Fruit fly (Drosophila melanogaster) whole organism, embryonic: Measurements from ENCODE around the gene CG3632.
A peak's percentile ranks its signal among the peaks of the same experiment; 100 is the strongest.

Experiments used
- Abd-B ChIP-seq: fragments of 200-800 bp; sonication (Bioruptor generic); optimal IDR thresholded peaks from 2 replicates; lab custom pipeline; 2018; ENCODE audit warnings: missing biosample characterization, mild to moderate bottlenecking, missing genetic modification characterization, moderate library complexity
- Atf3 ChIP-seq: fragments of 200-800 bp; sonication (Bioruptor generic); optimal IDR thresholded peaks from 3 replicates; lab custom pipeline; 2016; ENCODE audit warnings: missing biosample characterization, missing genetic modification characterization
- C15 ChIP-seq: fragments of 200-800 bp; sonication (Bioruptor generic); IDR thresholded peaks from 3 replicates; pipeline ENCODE4 v1.3.6; 2022; ENCODE audit warnings: missing biosample characterization, missing genetic modification characterization
- CG10209 ChIP-seq: fragments of 200-800 bp; sonication (Bioruptor generic); optimal IDR thresholded peaks from 3 replicates; lab custom pipeline; 2017; ENCODE audit warnings: missing biosample characterization, mild to moderate bottlenecking, missing genetic modification characterization, missing genetic modification reagents
- CG10959 ChIP-seq: fragments of 200-800 bp; sonication (Bioruptor generic); IDR thresholded peaks from 2 replicates; pipeline ENCODE4 v1.3.6; 2022; ENCODE audit warnings: missing biosample characterization, missing genetic modification characterization
- CG11456 ChIP-seq: fragments of 200-800 bp; sonication (Bioruptor generic); IDR thresholded peaks from 3 replicates; pipeline ENCODE4 v1.3.6; 2022; ENCODE audit warnings: missing biosample characterization, missing genetic modification characterization
- CG11723 ChIP-seq: fragments of 200-800 bp; sonication (Bioruptor generic); optimal IDR thresholded peaks from 2 replicates; lab custom pipeline; 2017; ENCODE audit warnings: missing biosample characterization, mild to moderate bottlenecking, missing genetic modification characterization
- CG14014 ChIP-seq: fragments of 200-800 bp; sonication (Bioruptor generic); IDR thresholded peaks from 2 replicates; pipeline ENCODE4 v1.3.6; 2022; ENCODE audit warnings: missing biosample characterization, missing genetic modification characterization
- CG18011 ChIP-seq: fragments of 200-800 bp; sonication (Bioruptor generic); optimal IDR thresholded peaks from 2 replicates; lab custom pipeline; 2017; ENCODE audit warnings: missing biosample characterization, missing genetic modification characterization, mild to moderate bottlenecking, moderate library complexity, missing genotype
- CG34376 ChIP-seq: fragments of 200-800 bp; sonication (Bioruptor generic); optimal IDR thresholded peaks from 2 replicates; lab custom pipeline; 2018; ENCODE audit warnings: missing biosample characterization, mild to moderate bottlenecking, missing genetic modification characterization
- CG4730 ChIP-seq: fragments of 200-800 bp; sonication (Bioruptor generic); IDR thresholded peaks from 2 replicates; pipeline ENCODE4 v1.3.6; 2022; ENCODE audit warnings: missing biosample characterization, missing genetic modification characterization
- CG5180 ChIP-seq: fragments of 200-800 bp; sonication (Bioruptor generic); optimal IDR thresholded peaks from 3 replicates; lab custom pipeline; 2017; ENCODE audit warnings: missing biosample characterization, missing genetic modification characterization, mild to moderate bottlenecking, moderate library complexity, missing genetic modification reagents
- CG5245 ChIP-seq: fragments of 200-800 bp; sonication (Bioruptor generic); optimal IDR thresholded peaks from 3 replicates; lab custom pipeline; 2016; ENCODE audit warnings: missing biosample characterization, missing genetic modification characterization
- CG6175 ChIP-seq: fragments of 200-800 bp; sonication (Bioruptor generic); IDR thresholded peaks from 3 replicates; pipeline ENCODE4 v1.3.6; 2022; ENCODE audit warnings: missing biosample characterization, missing genetic modification characterization
- CG7745 ChIP-seq: fragments of 200-800 bp; sonication (Bioruptor generic); optimal IDR thresholded peaks from 2 replicates; lab custom pipeline; 2018; ENCODE audit warnings: missing biosample characterization, mild to moderate bottlenecking, missing genetic modification characterization, moderate library complexity
- CG8290 ChIP-seq, 3 experiments: fragments of 200-800 bp; sonication (Bioruptor generic); optimal IDR thresholded peaks; 2 replicates each; lab custom pipeline; 2016 to 2019; ENCODE audit warnings: missing biosample characterization in 3 of 3, missing genetic modification characterization in 3 of 3, mild to moderate bottlenecking in 2 of 3, moderate library complexity in 1 of 3
- CHES-1-like ChIP-seq: fragments of 200-800 bp; sonication (Bioruptor generic); optimal IDR thresholded peaks from 2 replicates; lab custom pipeline; 2016; ENCODE audit warnings: missing biosample characterization, missing genetic modification characterization
- Deaf1 ChIP-seq: fragments of 200-800 bp; optimal IDR thresholded peaks from 3 replicates; lab custom pipeline; 2019; ENCODE audit warnings: missing biosample characterization, mild to moderate bottlenecking, missing genetic modification characterization, moderate library complexity
- Dref ChIP-seq: fragments of 200-800 bp; sonication (Bioruptor generic); IDR thresholded peaks from 2 replicates; pipeline ENCODE4 v1.3.6; 2022; ENCODE audit warnings: missing biosample characterization, missing genetic modification characterization
- Fer2 ChIP-seq: fragments of 200-800 bp; sonication (Bioruptor generic); optimal IDR thresholded peaks from 2 replicates; lab custom pipeline; 2018; ENCODE audit warnings: missing biosample characterization, mild to moderate bottlenecking, missing genetic modification characterization, moderate library complexity
- HLH4C ChIP-seq: fragments of 200-800 bp; sonication (Bioruptor generic); IDR thresholded peaks from 3 replicates; pipeline ENCODE4 v1.3.6; 2022; ENCODE audit warnings: missing biosample characterization, missing genetic modification characterization; ENCODE audit not compliant: partially characterized antibody
- HmgD ChIP-seq: fragments of 200-800 bp; sonication (Bioruptor generic); optimal IDR thresholded peaks from 3 replicates; lab custom pipeline; 2016; ENCODE audit warnings: missing biosample characterization, missing genetic modification characterization
- Hr39 ChIP-seq: fragments of >200 bp; optimal IDR thresholded peaks from 2 replicates; lab custom pipeline; 2017
- Hr51 ChIP-seq, 2 experiments: fragments of 200-800 bp; sonication (Bioruptor generic); optimal IDR thresholded peaks; 2 replicates in 1 of 2; 3 replicates in 1 of 2; lab custom pipeline; 2016 to 2018; ENCODE audit warnings: missing biosample characterization in 2 of 2, missing genetic modification characterization in 2 of 2, mild to moderate bottlenecking in 1 of 2, moderate library complexity in 1 of 2
- MBD-R2 ChIP-seq: fragments of 200-800 bp; sonication (Bioruptor generic); IDR thresholded peaks from 2 replicates; pipeline ENCODE4 v1.3.6; 2022; ENCODE audit warnings: missing biosample characterization, missing genetic modification characterization
- MESR4 ChIP-seq: fragments of 200-800 bp; sonication (Bioruptor generic); optimal IDR thresholded peaks from 2 replicates; lab custom pipeline; 2018; ENCODE audit warnings: missing biosample characterization, mild to moderate bottlenecking, missing genetic modification characterization, moderate library complexity
- Oaz ChIP-seq: fragments of 200-800 bp; sonication (Bioruptor generic); IDR thresholded peaks from 2 replicates; pipeline ENCODE4 v1.3.6; 2022; ENCODE audit warnings: missing biosample characterization, missing genetic modification characterization
- Opbp ChIP-seq: fragments of 200-800 bp; sonication (Bioruptor generic); IDR thresholded peaks from 3 replicates; pipeline ENCODE4 v1.3.6; 2022; ENCODE audit warnings: missing biosample characterization, missing genetic modification characterization; ENCODE audit not compliant: partially characterized antibody
- Rfx ChIP-seq: fragments of 200-800 bp; sonication (Bioruptor generic); IDR thresholded peaks from 2 replicates; pipeline ENCODE4 v1.3.6; 2022; ENCODE audit warnings: missing biosample characterization, missing genetic modification characterization
- Sry-β ChIP-seq: fragments of 200-800 bp; sonication (Bioruptor generic); optimal IDR thresholded peaks from 2 replicates; lab custom pipeline; 2018; ENCODE audit warnings: missing biosample characterization, mild to moderate bottlenecking, missing genetic modification characterization, moderate library complexity
- Trl ChIP-seq, 3 experiments: fragments of >200 bp in 2 of 3; fragments of 200-800 bp in 1 of 3; sonication (Bioruptor generic) in 1 of 3; optimal IDR thresholded peaks; 2 replicates in 1 of 3; 3 replicates in 2 of 3; lab custom pipeline; 2016 to 2017; ENCODE audit warnings: missing biosample characterization in 1 of 3, missing genetic modification characterization in 1 of 3
- caup ChIP-seq: fragments of 200-800 bp; sonication (Bioruptor generic); optimal IDR thresholded peaks from 3 replicates; lab custom pipeline; 2017; ENCODE audit warnings: missing biosample characterization, mild to moderate bottlenecking, missing genetic modification characterization, moderate library complexity; ENCODE audit not compliant: severe bottlenecking
- chif ChIP-seq, 2 experiments: fragments of 200-800 bp; sonication (Bioruptor generic); optimal IDR thresholded peaks; 3 replicates each; lab custom pipeline; 2016; ENCODE audit warnings: missing biosample characterization in 2 of 2, missing genetic modification characterization in 2 of 2
- chinmo ChIP-seq: fragments of 200-800 bp; sonication (Bioruptor generic); IDR thresholded peaks from 4 replicates; pipeline ENCODE4 v1.3.6; 2022; ENCODE audit warnings: missing biosample characterization, missing genetic modification characterization; ENCODE audit not compliant: partially characterized antibody
- dmrt11E ChIP-seq: fragments of 200-800 bp; sonication (Bioruptor generic); optimal IDR thresholded peaks from 3 replicates; lab custom pipeline; 2018; ENCODE audit warnings: missing biosample characterization, mild to moderate bottlenecking, missing genetic modification characterization, moderate library complexity
- fd64A ChIP-seq: fragments of 200-800 bp; sonication (Bioruptor generic); optimal IDR thresholded peaks from 3 replicates; lab custom pipeline; 2018; ENCODE audit warnings: missing biosample characterization, mild to moderate bottlenecking, missing genetic modification characterization
- fu2 ChIP-seq: fragments of 200-800 bp; sonication (Bioruptor generic); optimal IDR thresholded peaks from 2 replicates; lab custom pipeline; 2016; ENCODE audit warnings: missing biosample characterization, missing genetic modification characterization
- gce ChIP-seq: fragments of 200-800 bp; sonication (Bioruptor generic); IDR thresholded peaks from 3 replicates; pipeline ENCODE4 v1.3.6; 2022; ENCODE audit warnings: missing biosample characterization, missing genetic modification characterization
- insv ChIP-seq, 2 experiments: fragments of 200-800 bp; sonication (Bioruptor generic); optimal IDR thresholded peaks; 3 replicates each; lab custom pipeline; 2016 to 2018; ENCODE audit warnings: missing biosample characterization in 2 of 2, missing genetic modification characterization in 2 of 2
- lab ChIP-seq: fragments of 200-800 bp; sonication (Bioruptor generic); optimal IDR thresholded peaks from 3 replicates; lab custom pipeline; 2017; ENCODE audit warnings: missing biosample characterization, missing genetic modification characterization, mild to moderate bottlenecking, moderate library complexity, missing genetic modification reagents
- mld ChIP-seq: fragments of 200-800 bp; sonication (Bioruptor generic); IDR thresholded peaks from 3 replicates; pipeline ENCODE4 v1.3.6; 2022; ENCODE audit warnings: missing biosample characterization, missing genetic modification characterization; ENCODE audit not compliant: partially characterized antibody
- nerfin-1 ChIP-seq: fragments of 200-800 bp; sonication (Bioruptor generic); optimal IDR thresholded peaks from 3 replicates; lab custom pipeline; 2019; ENCODE audit warnings: missing biosample characterization, mild to moderate bottlenecking, missing genetic modification characterization, moderate library complexity
- pfk ChIP-seq: fragments of 200-800 bp; sonication (Bioruptor generic); optimal IDR thresholded peaks from 2 replicates; lab custom pipeline; 2018; ENCODE audit warnings: missing biosample characterization, mild to moderate bottlenecking, missing genetic modification characterization, moderate library complexity
- row ChIP-seq: fragments of 200-800 bp; sonication (Bioruptor generic); IDR thresholded peaks from 3 replicates; pipeline ENCODE4 v1.3.6; 2022; ENCODE audit warnings: missing biosample characterization, missing genetic modification characterization
- sob ChIP-seq: fragments of 200-800 bp; sonication (Bioruptor generic); IDR thresholded peaks from 2 replicates; pipeline ENCODE4 v1.3.6; 2022; ENCODE audit warnings: missing biosample characterization, missing genetic modification characterization
- sqz ChIP-seq: fragments of 200-800 bp; sonication (Bioruptor generic); optimal IDR thresholded peaks from 3 replicates; lab custom pipeline; 2018; ENCODE audit warnings: missing biosample characterization, mild to moderate bottlenecking, missing genetic modification characterization
- tgo ChIP-seq: fragments of 200-800 bp; sonication (Bioruptor generic); IDR thresholded peaks from 3 replicates; pipeline ENCODE4 v1.3.6; 2022; ENCODE audit warnings: missing biosample characterization, missing genetic modification characterization
- z ChIP-seq: fragments of 200-800 bp; sonication (Bioruptor generic); IDR thresholded peaks from 3 replicates; pipeline ENCODE4 v1.3.6; 2022; ENCODE audit warnings: missing biosample characterization, missing genetic modification characterization

CG3632 gene

dm6 chrX:16308310-16308918 is 11.9 kb downstream of the CG3632 start, which contains the start of gene Had1 (continued):
- peak; percentile 43; the same call in 1 of the 2 replicates for TF ChIP-seq Rfx (GFP tag; lab: Robert Waterston, UW)
- TF ChIP-seq Hr51 (GFP tag; optimal IDR thresholded peaks at IDR 0.05; lab: Kevin White, UChicago) = no peak
- TF ChIP-seq Atf3 (GFP tag; lab: Kevin White, UChicago) = no peak
- TF ChIP-seq CG7745 (tag; lab: Kevin White, UChicago) = no peak
- TF ChIP-seq gce (GFP tag; lab: Robert Waterston, UW) = no peak
- 0 out of 3 replicates have a peak, but pooled peaks have one; percentile 34 for TF ChIP-seq HLH4C (GFP tag; lab: Robert Waterston, UW)
- no peak for TF ChIP-seq z (GFP tag; lab: Robert Waterston, UW)
- no peak for TF ChIP-seq CG11723 (GFP tag; lab: Kevin White, UChicago)
- TF ChIP-seq CG34376 (GFP tag; lab: Kevin White, UChicago) = peak; percentile 81
- TF ChIP-seq fd64A (GFP tag; lab: Kevin White, UChicago) = no peak
- peak; percentile 71 for TF ChIP-seq Deaf1 (tag; lab: Kevin White, UChicago)
- no peak for TF ChIP-seq CG10959 (GFP tag; lab: Robert Waterston, UW)
- no peak for TF ChIP-seq CG5245 (GFP tag; lab: Kevin White, UChicago)
- no peak for TF ChIP-seq Oaz
- TF ChIP-seq caup (GFP tag; lab: Kevin White, UChicago) = no peak
- TF ChIP-seq C15 (GFP tag; lab: Robert Waterston, UW) = no peak
- TF ChIP-seq CHES-1-like = no peak
- 0 out of 3 replicates have a peak, but pooled peaks have one; percentile 5 for TF ChIP-seq Opbp
- no peak for TF ChIP-seq nerfin-1 (tag; lab: Kevin White, UChicago)
- no peak for TF ChIP-seq dmrt11E
- TF ChIP-seq row (GFP tag; lab: Robert Waterston, UW) = peak; percentile 34; the same call in 2 of the 3 replicates
- TF ChIP-seq CG18011 (GFP tag; lab: Kevin White, UChicago) = no peak
- TF ChIP-seq CG14014 = no peak
- TF ChIP-seq pfk (GFP tag; lab: Kevin White, UChicago) = no peak
- TF ChIP-seq Hr39 (lab: Kevin White, UChicago) = no peak
- no peak for TF ChIP-seq insv (GFP tag; optimal IDR thresholded peaks at IDR 0.05; lab: Kevin White, UChicago)
- TF ChIP-seq fu2 (GFP tag; lab: Kevin White, UChicago) = no peak
- TF ChIP-seq Sry-β (GFP tag; lab: Kevin White, UChicago) = no peak
- TF ChIP-seq CG10209 (GFP tag; lab: Kevin White, UChicago) = no peak
- no peak for TF ChIP-seq CG5180
- TF ChIP-seq CG11456 (GFP tag; lab: Robert Waterston, UW) = no peak
- TF ChIP-seq CG6175 = no peak
- TF ChIP-seq Dref (GFP tag; lab: Robert Waterston, UW) = no peak
- peak; percentile 3 for TF ChIP-seq MESR4 (GFP tag; lab: Kevin White, UChicago)
- no peak for TF ChIP-seq lab (GFP tag; lab: Kevin White, UChicago)
- no peak for TF ChIP-seq sob (GFP tag; lab: Robert Waterston, UW)
- TF ChIP-seq MBD-R2 (GFP tag; lab: Robert Waterston, UW) = no peak
- TF ChIP-seq CG8290 (GFP tag; optimal IDR thresholded peaks at IDR 0.05; lab: Kevin White, UChicago) = no peak
- TF ChIP-seq CG8290 (tag; optimal IDR thresholded peaks at IDR 0.05; lab: Kevin White, UChicago) = no peak
- no peak for TF ChIP-seq CG4730 (GFP tag; lab: Robert Waterston, UW)
- TF ChIP-seq HmgD (GFP tag; lab: Kevin White, UChicago) = no peak
- no peak for TF ChIP-seq chinmo (GFP tag; lab: Robert Waterston, UW)
- TF ChIP-seq sqz (GFP tag; lab: Kevin White, UChicago) = no peak
- TF ChIP-seq mld = no peak
- no peak for TF ChIP-seq Abd-B (GFP tag; lab: Kevin White, UChicago)
- TF ChIP-seq Trl (optimal IDR thresholded peaks at IDR 0.05; lab: Kevin White, UChicago) = no peak
- TF ChIP-seq Trl (GFP tag; optimal IDR thresholded peaks at IDR 0.05; lab: Kevin White, UChicago) = no peak
- TF ChIP-seq chif (GFP tag; optimal IDR thresholded peaks at IDR 0.05; lab: Kevin White, UChicago) = no peak
- TF ChIP-seq Fer2 (tag; lab: Kevin White, UChicago) = no peak
- no peak for TF ChIP-seq tgo (GFP tag; lab: Robert Waterston, UW)
